Fruit fly (Drosophila melanogaster): Measurements from ENCODE around the gene sloth1.

- peak; percentile 21 for TF ChIP-seq CG8301 (tag; optimal IDR thresholded peaks at IDR 0.05)
- TF ChIP-seq EcR (GFP tag; optimal IDR thresholded peaks at IDR 0.05) = no peak
- no peak for TF ChIP-seq CG13204 (GFP tag; optimal IDR thresholded peaks at IDR 0.05)
- peak; percentile 61 for TF ChIP-seq CG8159 (tag; optimal IDR thresholded peaks at IDR 0.05)
- TF ChIP-seq fd96Ca (GFP tag; IDR thresholded peaks at IDR 0.05) = no peak
- no peak for TF ChIP-seq Pif1B (GFP tag; optimal IDR thresholded peaks at IDR 0.05)
- TF ChIP-seq CG17806 (tag; optimal IDR thresholded peaks at IDR 0.05) = peak; percentile 40
- TF ChIP-seq CG14655 (GFP tag; optimal IDR thresholded peaks at IDR 0.05) = peak; percentile 46
Observed at dm6 chrX:6982054-6982453, 29.1 kb upstream of the sloth1 start.
